Worm (Caenorhabditis elegans): ENCODE measurements around the gene lst-5.

Gene lst-5

DNA sequence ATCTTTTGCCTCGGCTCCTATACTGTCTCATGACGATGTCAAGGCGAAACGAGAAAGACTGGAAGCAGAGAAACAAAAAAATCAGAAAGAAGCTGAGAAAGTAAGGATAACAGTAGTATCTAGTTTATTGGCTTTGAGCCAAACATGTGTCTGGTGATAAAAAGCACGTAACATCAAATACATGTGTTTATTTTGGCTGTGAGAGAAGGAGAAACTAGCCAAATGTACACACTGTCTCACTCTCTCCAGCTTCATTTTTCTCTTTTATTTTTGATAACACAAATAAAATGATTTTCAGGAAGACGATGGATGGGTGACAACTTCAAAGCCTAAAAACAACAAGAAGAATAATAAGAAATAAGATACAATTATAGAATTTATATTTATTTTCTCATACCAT, 6.8 kb downstream of the lst-5 start:
- TF ChIP-seq snpc-4 (tag; optimal IDR thresholded peaks at IDR 0.05) (no peak), aly-2 (tag; optimal IDR thresholded peaks at IDR 0.05) (no peak), nhr-77 (tag; optimal IDR thresholded peaks at IDR 0.05) (no peak), elt-1 (tag; optimal IDR thresholded peaks at IDR 0.05) (no peak), C34F6.9 (tag; optimal IDR thresholded peaks at IDR 0.05) (no peak), unc-55 (GFP tag; optimal IDR thresholded peaks at IDR 0.05) (no peak), blmp-1 (tag; optimal IDR thresholded peaks at IDR 0.05; ENCODE audit: insufficient read depth) (no peak), crh-2 (tag; optimal IDR thresholded peaks at IDR 0.05) (no peak), nhr-12 (tag; optimal IDR thresholded peaks at IDR 0.05) (no peak), unc-39 (tag; optimal IDR thresholded peaks at IDR 0.05) (no peak), sma-9 (GFP tag; optimal IDR thresholded peaks at IDR 0.05) (no peak), sma-9 (tag; optimal IDR thresholded peaks at IDR 0.05) (no peak), nhr-10 (tag; optimal IDR thresholded peaks at IDR 0.05) (no peak), gmeb-1 (tag; optimal IDR thresholded peaks at IDR 0.05) (no peak), ztf-1 (GFP tag; conservative IDR thresholded peaks at IDR 0.05) (no peak), F13H6.1 (tag; optimal IDR thresholded peaks at IDR 0.05) (no peak), mab-5 (tag; optimal IDR thresholded peaks at IDR 0.05) (no peak)

DNA sequence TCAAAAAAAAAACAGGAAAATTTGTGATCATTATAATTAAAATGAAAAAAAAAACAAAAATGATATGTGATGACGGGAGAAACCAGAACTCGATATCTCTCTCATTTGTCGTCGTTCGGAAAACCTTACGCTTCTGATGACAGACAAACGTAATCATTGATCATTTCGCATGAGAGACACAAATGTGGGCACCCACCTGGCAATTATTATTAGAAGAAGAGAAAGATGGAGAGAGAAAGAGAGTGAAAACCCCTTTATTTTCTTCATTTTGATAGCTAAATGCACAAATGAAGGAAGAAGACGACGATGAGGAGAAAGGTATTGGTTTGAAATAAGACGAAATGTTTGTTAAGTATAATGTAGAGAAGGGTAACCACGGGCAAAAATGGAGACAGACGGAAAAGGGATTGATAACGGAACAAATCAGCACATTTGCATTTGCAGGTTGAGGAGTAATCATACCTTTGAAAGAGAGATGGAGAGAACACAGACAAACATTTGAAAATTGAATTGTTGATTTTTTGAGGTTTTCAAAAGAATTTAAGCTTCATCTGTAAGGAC, 8.5 kb downstream of the lst-5 start:
- no peak for TF ChIP-seq nhr-6 (tag; optimal IDR thresholded peaks at IDR 0.05)
- peak; percentile 35 for TF ChIP-seq fos-1 (tag; optimal IDR thresholded peaks at IDR 0.05)
- TF ChIP-seq gmeb-1 (tag; optimal IDR thresholded peaks at IDR 0.05), result peak; percentile 2
- TF ChIP-seq crh-2 (tag; optimal IDR thresholded peaks at IDR 0.05), result peak; percentile 27

- no peak for TF ChIP-seq sma-3 (GFP tag; optimal IDR thresholded peaks at IDR 0.05)
- no peak for TF ChIP-seq fos-1 (tag; optimal IDR thresholded peaks at IDR 0.05)
- TF ChIP-seq nhr-11 (tag; optimal IDR thresholded peaks at IDR 0.05), result no peak
- no peak for TF ChIP-seq snpc-4 (tag; optimal IDR thresholded peaks at IDR 0.05)
- TF ChIP-seq egl-27 (tag; optimal IDR thresholded peaks at IDR 0.05), result no peak
- TF ChIP-seq lin-11 (tag; optimal IDR thresholded peaks at IDR 0.05), result no peak
- no peak for TF ChIP-seq lsy-2 (tag; optimal IDR thresholded peaks at IDR 0.05)
- TF ChIP-seq nhr-129 (tag; optimal IDR thresholded peaks at IDR 0.05), result no peak
- TF ChIP-seq unc-39 (tag; optimal IDR thresholded peaks at IDR 0.05), result no peak
- no peak for TF ChIP-seq ama-1 (optimal IDR thresholded peaks at IDR 0.05)
- TF ChIP-seq zag-1 (tag; optimal IDR thresholded peaks at IDR 0.05), result no peak
- TF ChIP-seq nhr-237 (tag; optimal IDR thresholded peaks at IDR 0.05), result no peak
- no peak for TF ChIP-seq unc-62 (GFP tag; optimal IDR thresholded peaks at IDR 0.05)
Measured at ce11 chrII:7037659-7038342, 15.1 kb downstream of the lst-5 start, which contains the start of gene cin-4. TSS of gene cin-4 (plus strand) at chrII:7038292.

DNA sequence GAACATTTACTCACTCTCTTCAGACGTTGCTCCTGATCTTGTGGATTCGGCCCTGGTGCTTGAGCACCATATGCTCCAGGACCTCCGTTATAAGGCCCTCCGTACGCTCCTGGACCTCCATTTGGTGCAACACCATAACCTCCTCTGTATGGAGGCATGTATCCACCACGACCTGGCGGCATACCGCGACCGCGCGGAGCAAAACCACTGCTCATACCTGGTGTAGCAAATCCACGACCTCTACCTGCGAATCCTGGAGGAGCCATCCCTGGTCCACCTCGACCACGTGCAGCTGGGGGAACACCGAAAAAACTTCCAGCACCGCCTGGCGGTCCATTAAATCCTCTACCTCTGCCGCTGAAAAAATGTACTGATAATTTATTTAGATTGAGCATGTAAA, 26.8 kb downstream of the lst-5 start:
- TF ChIP-seq nhr-129 (tag; optimal IDR thresholded peaks at IDR 0.05) (no peak), nhr-12 (tag; optimal IDR thresholded peaks at IDR 0.05) (no peak), unc-62 (GFP tag; optimal IDR thresholded peaks at IDR 0.05) (no peak), lin-13 (GFP tag; optimal IDR thresholded peaks at IDR 0.05) (no peak), nhr-237 (tag; optimal IDR thresholded peaks at IDR 0.05) (no peak), sma-9 (GFP tag; optimal IDR thresholded peaks at IDR 0.05) (no peak), sma-9 (tag; optimal IDR thresholded peaks at IDR 0.05) (no peak), zag-1 (tag; optimal IDR thresholded peaks at IDR 0.05) (no peak), peb-1 (tag; optimal IDR thresholded peaks at IDR 0.05) (no peak), nhr-10 (tag; optimal IDR thresholded peaks at IDR 0.05) (no peak), ceh-16 (tag; optimal IDR thresholded peaks at IDR 0.05) (no peak), R02D3.7 (tag; optimal IDR thresholded peaks at IDR 0.05) (no peak), nhr-21 (tag; optimal IDR thresholded peaks at IDR 0.05) (no peak), nhr-11 (tag; optimal IDR thresholded peaks at IDR 0.05) (no peak), F13H6.1 (tag; optimal IDR thresholded peaks at IDR 0.05) (no peak), crh-2 (tag; optimal IDR thresholded peaks at IDR 0.05) (no peak), mab-5 (tag; optimal IDR thresholded peaks at IDR 0.05) (no peak), nhr-77 (tag; optimal IDR thresholded peaks at IDR 0.05) (no peak), sma-3 (GFP tag; optimal IDR thresholded peaks at IDR 0.05) (no peak), mbf-1 (tag; optimal IDR thresholded peaks at IDR 0.05) (no peak)
